Worm (Caenorhabditis elegans): Measurements from ENCODE around the gene E02H4.2.

Gene E02H4.2

DNA sequence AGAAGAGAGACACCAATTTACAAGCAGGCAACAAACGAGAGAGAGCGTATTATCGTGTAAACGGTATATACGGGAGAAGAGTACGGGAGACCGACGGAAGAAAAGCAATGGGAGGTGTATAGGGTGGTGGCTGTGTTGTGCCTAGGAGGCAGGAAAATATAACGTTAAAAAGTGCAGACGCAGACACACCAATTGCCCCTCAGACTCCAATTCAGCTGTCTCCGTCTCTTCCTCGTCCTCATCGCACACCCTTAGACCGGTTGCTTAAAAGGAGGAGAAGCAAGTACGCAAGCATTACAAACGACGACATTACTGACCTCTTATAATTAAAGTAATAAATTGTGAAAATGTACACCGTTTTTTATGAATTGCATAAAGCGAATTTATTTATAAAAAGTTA lies 31.0 kb upstream of the E02H4.2 start (continued):
- TF ChIP-seq ets-5 (GFP tag; IDR thresholded peaks at IDR 0.05) (no peak), lin-15B (tag; optimal IDR thresholded peaks at IDR 0.05) (peak; percentile 16), ceh-63 (GFP tag; optimal IDR thresholded peaks at IDR 0.05) (no peak), vab-15 (tag; optimal IDR thresholded peaks at IDR 0.05) (peak; percentile 58), F16B12.6 (tag; optimal IDR thresholded peaks at IDR 0.05) (peak; percentile 85), hpl-2 (GFP tag; optimal IDR thresholded peaks at IDR 0.05) (peak; percentile 29), fkh-8 (tag; optimal IDR thresholded peaks at IDR 0.05) (peak; percentile 76), lin-35 (GFP tag; optimal IDR thresholded peaks at IDR 0.05) (peak; percentile 64 to 69), ceh-90 (tag; optimal IDR thresholded peaks at IDR 0.05) (no peak), isw-1 (GFP tag; IDR thresholded peaks at IDR 0.05) (peak; percentile 43), nhr-12 (tag; optimal IDR thresholded peaks at IDR 0.05) (no peak), grh-1 (GFP tag; IDR thresholded peaks at IDR 0.05) (peak; percentile 80), blmp-1 (tag; optimal IDR thresholded peaks at IDR 0.05) (no peak), hlh-4 (tag; optimal IDR thresholded peaks at IDR 0.05) (no peak), nhr-90 (tag; optimal IDR thresholded peaks at IDR 0.05; ENCODE audit: poor library complexity) (peak; percentile 77), egl-27 (tag; optimal IDR thresholded peaks at IDR 0.05) (no peak), mdl-1 (tag; optimal IDR thresholded peaks at IDR 0.05) (peak in 1 of 2 experiments; percentile 50), mep-1 (tag; optimal IDR thresholded peaks at IDR 0.05) (peak; percentile 81), aha-1 (tag; optimal IDR thresholded peaks at IDR 0.05) (no peak), ama-1 (optimal IDR thresholded peaks at IDR 0.05) (no peak), dpl-1 (GFP tag; optimal IDR thresholded peaks at IDR 0.05) (peak in 2 of 3 experiments; percentile 24 to 51), pax-3 (tag; optimal IDR thresholded peaks at IDR 0.05) (no peak), nhr-28 (tag; optimal IDR thresholded peaks at IDR 0.05) (no peak), nhr-71 (tag; optimal IDR thresholded peaks at IDR 0.05) (peak; percentile 87), elt-3 (tag; optimal IDR thresholded peaks at IDR 0.05) (peak in 3 of 6 experiments; percentile 16 to 44 (median 22)), ceh-88 (GFP tag; IDR thresholded peaks at IDR 0.05) (no peak), C34B4.2 (tag; optimal IDR thresholded peaks at IDR 0.05) (no peak), elt-2 (tag; optimal IDR thresholded peaks at IDR 0.05) (peak; percentile 45), unc-98 (GFP tag; IDR thresholded peaks at IDR 0.05) (no peak), sup-37 (GFP tag; optimal IDR thresholded peaks at IDR 0.05) (no peak), nhr-77 (tag; optimal IDR thresholded peaks at IDR 0.05) (peak; percentile 54), nhr-84 (tag; optimal IDR thresholded peaks at IDR 0.05) (no peak), pag-3 (tag; optimal IDR thresholded peaks at IDR 0.05; ENCODE audit: borderline replicate concordance, insufficient read depth) (no peak), tlp-1 (tag; optimal IDR thresholded peaks at IDR 0.05) (no peak), nhr-11 (tag; optimal IDR thresholded peaks at IDR 0.05) (no peak), lir-3 (tag; optimal IDR thresholded peaks at IDR 0.05; ENCODE audit: poor library complexity) (peak; percentile 42), unc-130 (tag; optimal IDR thresholded peaks at IDR 0.05) (peak; percentile 46), ceh-82 (tag; optimal IDR thresholded peaks at IDR 0.05) (peak; percentile 33 to 70 (median 70)), zip-4 (GFP tag; optimal IDR thresholded peaks at IDR 0.05) (no peak), C04F5.9 (tag; optimal IDR thresholded peaks at IDR 0.05) (no peak), fos-1 (tag; optimal IDR thresholded peaks at IDR 0.05) (peak; percentile 30), jun-1 (tag; optimal IDR thresholded peaks at IDR 0.05) (peak; percentile 72), nhr-76 (tag; optimal IDR thresholded peaks at IDR 0.05) (no peak), snpc-4 (tag; optimal IDR thresholded peaks at IDR 0.05) (peak; percentile 11), xbp-1 (tag; optimal IDR thresholded peaks at IDR 0.05) (peak; percentile 56), alr-1 (tag; optimal IDR thresholded peaks at IDR 0.05; ENCODE audit: borderline replicate concordance) (no peak), irx-1 (tag; optimal IDR thresholded peaks at IDR 0.05) (peak; percentile 51)
